Fruit fly (Drosophila melanogaster): Measurements from ENCODE around the gene CG16710.

DNA sequence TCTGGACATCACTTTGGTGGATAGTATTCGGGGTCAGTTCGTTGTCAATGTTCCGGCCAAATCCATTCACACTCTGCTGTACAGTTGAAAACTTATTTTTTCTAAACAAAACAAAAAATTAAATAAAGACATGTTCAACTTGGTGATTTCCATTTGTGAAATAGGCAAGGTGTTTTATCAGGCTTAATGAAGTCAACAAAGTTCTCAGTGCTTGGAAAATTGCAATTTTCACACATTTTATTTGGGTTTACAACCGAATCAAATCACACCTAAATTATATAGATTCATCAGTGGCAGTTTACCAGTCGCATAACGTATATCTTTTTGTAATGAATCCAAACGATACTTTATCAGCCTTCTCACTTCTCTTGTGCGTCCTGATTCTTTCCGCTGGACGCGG lies 20.2 kb downstream of the CG16710 start, which contains the start of gene Qsox4:
- no peak for TF ChIP-seq insv (optimal IDR thresholded peaks at IDR 0.05)
- no peak for TF ChIP-seq ttk (optimal IDR thresholded peaks at IDR 0.05)
- TF ChIP-seq psq (optimal IDR thresholded peaks at IDR 0.05), result no peak
- no peak for TF ChIP-seq Myc (optimal IDR thresholded peaks at IDR 0.05)
